Fruit fly (Drosophila melanogaster) whole organism, embryonic: ENCODE data around the gene CG13896.

Experiments
- BtbVII ChIP-seq: fragments of 200-800 bp; sonication (Bioruptor generic); optimal IDR thresholded peaks from 3 replicates; lab custom pipeline; 2017; ENCODE audit warnings: missing biosample characterization, mild to moderate bottlenecking, missing genetic modification characterization
- CG10321 ChIP-seq: fragments of 200-800 bp; sonication (Bioruptor generic); IDR thresholded peaks from 2 replicates; pipeline ENCODE4 v1.3.6; 2022; ENCODE audit warnings: missing biosample characterization, missing genetic modification characterization
- CG12236 ChIP-seq: fragments of 200-800 bp; sonication (Bioruptor generic); optimal IDR thresholded peaks from 2 replicates; lab custom pipeline; 2016; ENCODE audit warnings: missing biosample characterization, missing genetic modification characterization
- CG12659 ChIP-seq: fragments of 200-800 bp; sonication (Bioruptor generic); optimal IDR thresholded peaks from 3 replicates; lab custom pipeline; 2017; ENCODE audit warnings: mild to moderate bottlenecking, missing biosample characterization, missing genetic modification reagents, missing genetic modification characterization
- CG12744 ChIP-seq: fragments of 200-800 bp; sonication (Bioruptor generic); optimal IDR thresholded peaks from 2 replicates; lab custom pipeline; 2016; ENCODE audit warnings: missing biosample characterization, missing genetic modification characterization
- CG15696 ChIP-seq: fragments of 200-800 bp; sonication (Bioruptor generic); optimal IDR thresholded peaks from 2 replicates; lab custom pipeline; 2019; ENCODE audit warnings: missing biosample characterization, mild to moderate bottlenecking, missing genetic modification characterization, moderate library complexity
- CG2116 ChIP-seq: fragments of 200-800 bp; sonication (Bioruptor generic); optimal IDR thresholded peaks from 3 replicates; lab custom pipeline; 2018; ENCODE audit warnings: missing biosample characterization, mild to moderate bottlenecking, missing genetic modification characterization
- CG2129 ChIP-seq: fragments of 200-800 bp; sonication (Bioruptor generic); IDR thresholded peaks from 2 replicates; pipeline ENCODE4 v1.3.6; 2022; ENCODE audit warnings: missing biosample characterization, missing genetic modification characterization; ENCODE audit not compliant: partially characterized antibody
- CG2875 ChIP-seq: fragments of 200-800 bp; sonication (Bioruptor generic); optimal IDR thresholded peaks from 2 replicates; lab custom pipeline; 2017; ENCODE audit warnings: missing biosample characterization, mild to moderate bottlenecking, missing genetic modification characterization, missing genetic modification reagents
- CG3065 ChIP-seq: fragments of 200-800 bp; sonication (Bioruptor generic); optimal IDR thresholded peaks from 2 replicates; lab custom pipeline; 2016; ENCODE audit warnings: missing biosample characterization, missing genetic modification characterization
- CG32532 ChIP-seq: fragments of 200-800 bp; sonication (Bioruptor generic); IDR thresholded peaks from 2 replicates; pipeline ENCODE4 v1.3.6; 2022; ENCODE audit warnings: missing biosample characterization, missing genetic modification characterization
- CG34422 ChIP-seq: fragments of 200-800 bp; sonication (Bioruptor generic); IDR thresholded peaks from 3 replicates; pipeline ENCODE4 v1.3.6; 2022; ENCODE audit warnings: missing biosample characterization, missing genetic modification characterization
- CG4328 ChIP-seq: fragments of 200-800 bp; sonication (Bioruptor generic); optimal IDR thresholded peaks from 3 replicates; lab custom pipeline; 2017; ENCODE audit warnings: missing biosample characterization, missing genetic modification reagents, missing genetic modification characterization
- CG4404 ChIP-seq: fragments of 200-800 bp; sonication (Bioruptor generic); IDR thresholded peaks from 2 replicates; pipeline ENCODE4 v1.3.6; 2022; ENCODE audit warnings: missing biosample characterization, missing genetic modification characterization
- CG6654 ChIP-seq: fragments of 200-800 bp; sonication (Bioruptor generic); optimal IDR thresholded peaks from 2 replicates; lab custom pipeline; 2017; ENCODE audit warnings: missing biosample characterization, mild to moderate bottlenecking, missing genetic modification characterization
- CG7839 ChIP-seq: fragments of 200-800 bp; sonication (Bioruptor generic); optimal IDR thresholded peaks from 3 replicates; lab custom pipeline; 2018; ENCODE audit warnings: missing biosample characterization, mild to moderate bottlenecking, missing genetic modification characterization, moderate library complexity
- CG7987 ChIP-seq: fragments of 200-800 bp; sonication (Bioruptor generic); optimal IDR thresholded peaks from 2 replicates; lab custom pipeline; 2018; ENCODE audit warnings: missing biosample characterization, mild to moderate bottlenecking, missing genetic modification characterization, moderate library complexity
- CG9817 ChIP-seq: fragments of 200-800 bp; sonication (Bioruptor generic); optimal IDR thresholded peaks from 2 replicates; lab custom pipeline; 2018; ENCODE audit warnings: missing biosample characterization, mild to moderate bottlenecking, missing genetic modification characterization, moderate library complexity
- CHES-1-like ChIP-seq: fragments of 200-800 bp; sonication (Bioruptor generic); optimal IDR thresholded peaks from 2 replicates; lab custom pipeline; 2016; ENCODE audit warnings: missing biosample characterization, missing genetic modification characterization
- Chrac-16 ChIP-seq: fragments of 200-800 bp; sonication (Bioruptor generic); optimal IDR thresholded peaks from 3 replicates; lab custom pipeline; 2016; ENCODE audit warnings: missing biosample characterization, missing genetic modification characterization
- Ets97D ChIP-seq: fragments of 200-800 bp; sonication (Bioruptor generic); optimal IDR thresholded peaks from 3 replicates; lab custom pipeline; 2016; ENCODE audit warnings: missing biosample characterization, missing genetic modification characterization
- Fer2 ChIP-seq: fragments of 200-800 bp; sonication (Bioruptor generic); optimal IDR thresholded peaks from 2 replicates; lab custom pipeline; 2018; ENCODE audit warnings: missing biosample characterization, mild to moderate bottlenecking, missing genetic modification characterization, moderate library complexity
- H15 ChIP-seq: fragments of 200-800 bp; sonication (Bioruptor generic); IDR thresholded peaks from 3 replicates; pipeline ENCODE4 v1.3.6; 2022; ENCODE audit warnings: missing biosample characterization, missing genetic modification characterization
- HLH3B ChIP-seq: fragments of 200-800 bp; sonication (Bioruptor generic); IDR thresholded peaks from 2 replicates; pipeline ENCODE4 v1.3.6; 2022; ENCODE audit warnings: missing biosample characterization, missing genetic modification characterization
- HLHmδ ChIP-seq: fragments of 200-800 bp; sonication (Bioruptor generic); optimal IDR thresholded peaks from 2 replicates; lab custom pipeline; 2018; ENCODE audit warnings: missing biosample characterization, mild to moderate bottlenecking, missing genetic modification characterization, moderate library complexity
- Hr39 ChIP-seq: fragments of >200 bp; optimal IDR thresholded peaks from 2 replicates; lab custom pipeline; 2017
- Mrtf ChIP-seq: fragments of 200-800 bp; sonication (Bioruptor generic); IDR thresholded peaks from 3 replicates; pipeline ENCODE4 v1.3.6; 2022; ENCODE audit warnings: missing biosample characterization, missing genetic modification characterization
- Myb ChIP-seq: fragments of 200-800 bp; sonication (Bioruptor generic); optimal IDR thresholded peaks from 2 replicates; lab custom pipeline; 2016; ENCODE audit warnings: missing biosample characterization, missing genetic modification characterization
- NK7.1 ChIP-seq: fragments of 200-800 bp; sonication (Bioruptor generic); optimal IDR thresholded peaks from 3 replicates; lab custom pipeline; 2016; ENCODE audit warnings: missing biosample characterization, missing genetic modification characterization
- Rx ChIP-seq: fragments of 200-800 bp; sonication (Bioruptor generic); IDR thresholded peaks from 2 replicates; pipeline ENCODE4 v1.3.6; 2022; ENCODE audit warnings: missing biosample characterization, missing genetic modification characterization
- Stat92E ChIP-seq, 3 experiments: fragments of >200 bp in 2 of 3; fragments of 200-800 bp in 1 of 3; sonication (Bioruptor generic) in 1 of 3; optimal IDR thresholded peaks; 2 replicates each; lab custom pipeline; 2017 to 2019; ENCODE audit warnings: missing biosample characterization in 3 of 3, missing genetic modification characterization in 3 of 3, mild to moderate bottlenecking in 1 of 3, moderate library complexity in 1 of 3
- YL-1 ChIP-seq: fragments of 200-800 bp; sonication (Bioruptor generic); optimal IDR thresholded peaks from 3 replicates; lab custom pipeline; 2017; ENCODE audit warnings: missing biosample characterization, mild to moderate bottlenecking, missing genetic modification characterization
- al ChIP-seq: fragments of 200-800 bp; sonication (Bioruptor generic); IDR thresholded peaks from 2 replicates; pipeline ENCODE4 v1.3.6; 2022; ENCODE audit warnings: missing biosample characterization, missing genetic modification characterization
- bsh ChIP-seq, 2 experiments: fragments of 200-800 bp; sonication (Bioruptor generic); optimal IDR thresholded peaks; 2 replicates each; lab custom pipeline; 2017 to 2018; ENCODE audit warnings: mild to moderate bottlenecking in 2 of 2, missing biosample characterization in 2 of 2, missing genetic modification characterization in 2 of 2, moderate library complexity in 1 of 2
- cad ChIP-seq: fragments of >200 bp; optimal IDR thresholded peaks from 2 replicates; lab custom pipeline; 2017; ENCODE audit warnings: missing biosample characterization, missing genetic modification characterization
- cato ChIP-seq: fragments of 200-800 bp; sonication (Bioruptor generic); optimal IDR thresholded peaks from 2 replicates; lab custom pipeline; 2016; ENCODE audit warnings: missing biosample characterization, missing genetic modification characterization, borderline replicate concordance
- dati ChIP-seq: fragments of 200-800 bp; sonication (Bioruptor generic); IDR thresholded peaks from 2 replicates; pipeline ENCODE4 v1.3.6; 2022; ENCODE audit warnings: missing biosample characterization, missing genetic modification characterization
- exex ChIP-seq: fragments of 200-800 bp; sonication (Bioruptor generic); optimal IDR thresholded peaks from 4 replicates; lab custom pipeline; 2018; ENCODE audit warnings: missing biosample characterization, mild to moderate bottlenecking, missing genetic modification characterization, moderate library complexity
- fd96Cb ChIP-seq: fragments of 200-800 bp; sonication (Bioruptor generic); optimal IDR thresholded peaks from 2 replicates; lab custom pipeline; 2018; ENCODE audit warnings: missing biosample characterization, mild to moderate bottlenecking, missing genetic modification characterization, moderate library complexity
- hth ChIP-seq: fragments of >200 bp; optimal IDR thresholded peaks from 2 replicates; lab custom pipeline; 2017; ENCODE audit warnings: inconsistent platforms
- kni ChIP-seq: fragments of 200-800 bp; sonication (Bioruptor generic); optimal IDR thresholded peaks from 3 replicates; lab custom pipeline; 2017; ENCODE audit warnings: mild to moderate bottlenecking, missing biosample characterization, missing genetic modification reagents, missing genetic modification characterization
- lbe ChIP-seq: fragments of 200-800 bp; sonication (Bioruptor generic); optimal IDR thresholded peaks from 2 replicates; lab custom pipeline; 2016; ENCODE audit warnings: missing biosample characterization, mild to moderate bottlenecking, missing genetic modification characterization
- lov ChIP-seq, 2 experiments: fragments of 200-800 bp in 1 of 2; fragments of >200 bp in 1 of 2; sonication (Bioruptor generic) in 1 of 2; IDR thresholded peaks in 1 of 2; optimal IDR thresholded peaks in 1 of 2; 2 replicates in 1 of 2; 3 replicates in 1 of 2; pipeline versions ENCODE4 v1.3.6 to Lab custom; 2017 to 2022; ENCODE audit warnings: missing biosample characterization in 1 of 2, missing genetic modification characterization in 1 of 2
- onecut ChIP-seq: fragments of 200-800 bp; sonication (Bioruptor generic); IDR thresholded peaks from 2 replicates; pipeline ENCODE4 v1.3.6; 2022; ENCODE audit warnings: missing biosample characterization, missing genetic modification characterization
- sc ChIP-seq, 3 experiments: fragments of >200 bp in 2 of 3; fragments of 200-800 bp in 1 of 3; sonication (Bioruptor generic) in 1 of 3; optimal IDR thresholded peaks; 2 replicates in 2 of 3; 3 replicates in 1 of 3; lab custom pipeline; 2017; ENCODE audit warnings: mild to moderate bottlenecking in 1 of 3, missing biosample characterization in 1 of 3, missing genetic modification characterization in 1 of 3, missing genetic modification reagents in 1 of 3
- scrt ChIP-seq: fragments of 200-800 bp; sonication (Bioruptor generic); optimal IDR thresholded peaks from 2 replicates; lab custom pipeline; 2018; ENCODE audit warnings: missing biosample characterization, mild to moderate bottlenecking, missing genetic modification characterization, moderate library complexity
- sens-2 ChIP-seq: fragments of 200-800 bp; sonication (Bioruptor generic); IDR thresholded peaks from 2 replicates; pipeline ENCODE4 v1.3.6; 2022; ENCODE audit warnings: missing biosample characterization, missing genetic modification characterization
- sim ChIP-seq: fragments of 200-800 bp; sonication (Bioruptor generic); IDR thresholded peaks from 2 replicates; pipeline ENCODE4 v1.3.6; 2022; ENCODE audit warnings: missing biosample characterization, missing genetic modification characterization
- twi ChIP-seq: fragments of 200-800 bp; optimal IDR thresholded peaks from 2 replicates; lab custom pipeline; 2019; ENCODE audit warnings: missing biosample characterization, mild to moderate bottlenecking, missing genetic modification characterization, moderate library complexity

The CG13896 gene

dm6 chr3L:745222-745942 lies 33.7 kb upstream of the CG13896 start (continued):
- TF ChIP-seq sc (optimal IDR thresholded peaks at IDR 0.05; lab: Kevin White, UChicago), result no peak
- TF ChIP-seq sc (GFP tag; optimal IDR thresholded peaks at IDR 0.05; lab: Kevin White, UChicago), result no peak
- TF ChIP-seq cato, result peak; percentile 44
- TF ChIP-seq Ets97D (GFP tag; lab: Kevin White, UChicago), result no peak
- TF ChIP-seq CG15696 (tag; lab: Kevin White, UChicago), result peak; percentile 65
- TF ChIP-seq CG10321 (GFP tag; lab: Robert Waterston, UW), result no peak
- no peak for TF ChIP-seq BtbVII
- TF ChIP-seq H15, result 0 out of 3 replicates have a peak, but pooled peaks have one; percentile 47
- peak; percentile 23 for TF ChIP-seq CG12236 (GFP tag; lab: Kevin White, UChicago)
- no peak for TF ChIP-seq CG12659 (GFP tag; lab: Kevin White, UChicago)
- no peak for TF ChIP-seq exex
- peak; percentile 64 for TF ChIP-seq CG4404
- no peak for TF ChIP-seq al (GFP tag; lab: Robert Waterston, UW)
- no peak for TF ChIP-seq Stat92E (GFP tag; optimal IDR thresholded peaks at IDR 0.05; lab: Kevin White, UChicago)
- TF ChIP-seq CG4328 (GFP tag; lab: Kevin White, UChicago), result no peak
- TF ChIP-seq HLHmδ, result no peak
- peak; percentile 52 for TF ChIP-seq kni (GFP tag; lab: Kevin White, UChicago)
- TF ChIP-seq YL-1 (GFP tag; lab: Kevin White, UChicago), result no peak
- no peak for TF ChIP-seq CG9817 (tag; lab: Kevin White, UChicago)
- TF ChIP-seq lov (optimal IDR thresholded peaks at IDR 0.05; lab: Kevin White, UChicago), result no peak
- no peak for TF ChIP-seq lov (GFP tag; IDR thresholded peaks at IDR 0.05; lab: Robert Waterston, UW)
- no peak for TF ChIP-seq CG32532 (GFP tag; lab: Robert Waterston, UW)
- no peak for TF ChIP-seq CHES-1-like (GFP tag; lab: Kevin White, UChicago)
- TF ChIP-seq dati (GFP tag; lab: Robert Waterston, UW), result no peak
- TF ChIP-seq hth (lab: Kevin White, UChicago), result no peak
- peak; percentile 86 for TF ChIP-seq twi (tag; lab: Kevin White, UChicago)
- no peak for TF ChIP-seq CG7987
- TF ChIP-seq CG2116 (GFP tag; lab: Kevin White, UChicago), result no peak
- peak; percentile 40 for TF ChIP-seq fd96Cb (tag; lab: Kevin White, UChicago)
- no peak for TF ChIP-seq CG2129 (GFP tag; lab: Robert Waterston, UW)
- no peak for TF ChIP-seq sens-2 (GFP tag; lab: Robert Waterston, UW)
- TF ChIP-seq sim (GFP tag; lab: Robert Waterston, UW), result no peak
- TF ChIP-seq Rx, result no peak
- TF ChIP-seq Hr39, result no peak
- no peak for TF ChIP-seq lbe
- TF ChIP-seq Myb, result no peak
- TF ChIP-seq onecut (GFP tag; lab: Robert Waterston, UW), result no peak
- no peak for TF ChIP-seq CG2875 (GFP tag; lab: Kevin White, UChicago)
- TF ChIP-seq CG12744, result peak; percentile 7
- no peak for TF ChIP-seq NK7.1 (GFP tag; lab: Kevin White, UChicago)
- TF ChIP-seq Chrac-16 (GFP tag; lab: Kevin White, UChicago), result peak; percentile 52
- no peak for TF ChIP-seq Fer2
- TF ChIP-seq CG7839, result peak; percentile 57
- no peak for TF ChIP-seq CG6654
- no peak for TF ChIP-seq CG3065 (GFP tag; lab: Kevin White, UChicago)
- TF ChIP-seq Mrtf (GFP tag; lab: Robert Waterston, UW), result no peak
- TF ChIP-seq bsh (GFP tag; optimal IDR thresholded peaks at IDR 0.05; lab: Kevin White, UChicago), result peak in 1 of 2 experiments; percentile 66
- TF ChIP-seq cad, result no peak
- TF ChIP-seq HLH3B, result 0 out of 2 replicates have a peak, but pooled peaks have one; percentile 42
- TF ChIP-seq CG34422 (GFP tag; lab: Robert Waterston, UW), result 0 out of 3 replicates have a peak, but pooled peaks have one; percentile 32
- TF ChIP-seq scrt (GFP tag; lab: Kevin White, UChicago), result no peak
